Fruit fly (Drosophila melanogaster) whole organism, wandering third instar larva: ENCODE measurements around the gene CG5877.

Experiments
- Abd-B ChIP-seq: fragments of >200 bp; optimal IDR thresholded peaks from 2 replicates; lab custom pipeline; 2017; ENCODE audit warnings: missing biosample characterization, missing genetic modification characterization
- CG32264 ChIP-seq: fragments of 200-800 bp; sonication (Bioruptor generic); optimal IDR thresholded peaks from 2 replicates; lab custom pipeline; 2016; ENCODE audit warnings: missing biosample characterization, missing genetic modification characterization
- CG9705 ChIP-seq: fragments of 200-800 bp; sonication (Bioruptor generic); optimal IDR thresholded peaks from 2 replicates; lab custom pipeline; 2018; ENCODE audit warnings: missing biosample characterization, mild to moderate bottlenecking, missing genetic modification characterization
- CrebA ChIP-seq: fragments of 200-800 bp; sonication (Bioruptor generic); optimal IDR thresholded peaks from 2 replicates; lab custom pipeline; 2016; ENCODE audit warnings: missing biosample characterization, mild to moderate bottlenecking, missing genetic modification characterization, borderline replicate concordance
- Dfd ChIP-seq: fragments of >200 bp; optimal IDR thresholded peaks from 2 replicates; lab custom pipeline; 2017; ENCODE audit warnings: missing biosample characterization, missing genetic modification characterization
- Dif ChIP-seq: fragments of 200-275, 200-300 bp; sonication (Bioruptor generic); optimal IDR thresholded peaks from 2 replicates; lab custom pipeline; 2018; ENCODE audit warnings: missing biosample characterization, missing genetic modification characterization; ENCODE audit not compliant: partially characterized antibody
- GATAd ChIP-seq: sonication (Bioruptor generic); optimal IDR thresholded peaks from 2 replicates; lab custom pipeline; 2016; ENCODE audit warnings: missing biosample characterization, missing genetic modification characterization
- HLH106 ChIP-seq: fragments of 200-800 bp; optimal IDR thresholded peaks from 3 replicates; lab custom pipeline; 2019; ENCODE audit warnings: missing biosample characterization, mild to moderate bottlenecking, missing genetic modification characterization, moderate library complexity
- Hnf4 ChIP-seq: fragments of 200-800 bp; sonication (Bioruptor generic); optimal IDR thresholded peaks from 2 replicates; lab custom pipeline; 2016; ENCODE audit warnings: missing biosample characterization, mild to moderate bottlenecking, missing genetic modification characterization
- Hr78 ChIP-seq: fragments of >200 bp; optimal IDR thresholded peaks from 2 replicates; lab custom pipeline; 2017; ENCODE audit warnings: missing biosample characterization, missing genetic modification characterization
- Hr83 ChIP-seq: fragments of 200-300 bp; sonication (Bioruptor generic); optimal IDR thresholded peaks from 2 replicates; lab custom pipeline; 2016; ENCODE audit warnings: missing biosample characterization, mild to moderate bottlenecking, missing genetic modification characterization, moderate library complexity; ENCODE audit not compliant: poor library complexity, severe bottlenecking
- Jra ChIP-seq: sonication (Bioruptor generic); optimal IDR thresholded peaks from 2 replicates; lab custom pipeline; 2016; ENCODE audit warnings: missing biosample characterization, missing genetic modification characterization
- Mio ChIP-seq: sonication (Bioruptor generic); optimal IDR thresholded peaks from 2 replicates; lab custom pipeline; 2016; ENCODE audit warnings: missing biosample characterization, missing genetic modification characterization
- Myc ChIP-seq: fragments of >200 bp; optimal IDR thresholded peaks from 2 replicates; lab custom pipeline; 2017
- N ChIP-seq: fragments of >200 bp; optimal IDR thresholded peaks from 2 replicates; lab custom pipeline; 2018; ENCODE audit warnings: missing biosample characterization, missing external identifiers, missing genetic modification characterization
- OdsH ChIP-seq: fragments of 200-800 bp; sonication (Bioruptor generic); optimal IDR thresholded peaks from 2 replicates; lab custom pipeline; 2016; ENCODE audit warnings: missing biosample characterization, mild to moderate bottlenecking, missing genetic modification characterization
- Rel ChIP-seq, 2 experiments: fragments of 200-800 bp; sonication (Bioruptor generic) in 1 of 2; optimal IDR thresholded peaks; 2 replicates in 1 of 2; 3 replicates in 1 of 2; lab custom pipeline; 2016 to 2019; ENCODE audit warnings: mild to moderate bottlenecking in 2 of 2, missing biosample characterization in 2 of 2, missing genetic modification characterization in 2 of 2, moderate library complexity in 1 of 2
- Sp1 ChIP-seq: fragments of 200-800 bp; sonication (Bioruptor generic); optimal IDR thresholded peaks from 3 replicates; lab custom pipeline; 2019; ENCODE audit warnings: missing biosample characterization, mild to moderate bottlenecking, missing genetic modification characterization, moderate library complexity
- Vsx2 ChIP-seq: fragments of 200-300, 225-300 bp; sonication (Bioruptor generic); optimal IDR thresholded peaks from 2 replicates; lab custom pipeline; 2018; ENCODE audit warnings: missing biosample characterization, missing genetic modification characterization; ENCODE audit not compliant: partially characterized antibody
- br ChIP-seq: fragments of 200-800 bp; sonication (Bioruptor generic); optimal IDR thresholded peaks from 2 replicates; lab custom pipeline; 2016; ENCODE audit warnings: missing biosample characterization, missing genetic modification characterization
- brk ChIP-seq: fragments of 200-800 bp; sonication (Bioruptor generic); optimal IDR thresholded peaks from 2 replicates; lab custom pipeline; 2016; ENCODE audit warnings: missing biosample characterization, mild to moderate bottlenecking, missing genetic modification characterization
- dl ChIP-seq, 2 experiments: fragments of 175-275, 200-275 bp in 1 of 2; fragments of 200-275 bp in 1 of 2; sonication (Bioruptor generic); optimal IDR thresholded peaks; lab custom pipeline; 2018; ENCODE audit warnings: mild to moderate bottlenecking in 2 of 2, missing biosample characterization in 2 of 2, missing genetic modification characterization in 2 of 2, moderate library complexity in 2 of 2; ENCODE audit not compliant: partially characterized antibody in 2 of 2, insufficient read depth in 1 of 2
- dmrt93B ChIP-seq: fragments of 200-800 bp; sonication (Bioruptor generic); optimal IDR thresholded peaks from 2 replicates; lab custom pipeline; 2018; ENCODE audit warnings: missing biosample characterization, mild to moderate bottlenecking, missing genetic modification characterization
- dsf ChIP-seq: sonication (Bioruptor generic); optimal IDR thresholded peaks from 2 replicates; lab custom pipeline; 2016; ENCODE audit warnings: missing biosample characterization, missing genetic modification characterization, borderline replicate concordance
- ey ChIP-seq: fragments of 200-800 bp; sonication (Bioruptor generic); optimal IDR thresholded peaks from 2 replicates; lab custom pipeline; 2016; ENCODE audit warnings: missing biosample characterization, missing genetic modification characterization
- foxo ChIP-seq, 2 experiments: fragments of 200-800 bp; sonication (Bioruptor generic); optimal IDR thresholded peaks; 2 replicates in 1 of 2; 3 replicates in 1 of 2; lab custom pipeline; 2016 to 2017; ENCODE audit warnings: missing biosample characterization in 2 of 2, missing genetic modification characterization in 2 of 2
- fru ChIP-seq: fragments of 200-800 bp; sonication (Bioruptor generic); optimal IDR thresholded peaks from 3 replicates; lab custom pipeline; 2016; ENCODE audit warnings: missing biosample characterization, mild to moderate bottlenecking, missing genetic modification characterization
- h ChIP-seq: fragments of 200-800 bp; sonication (Bioruptor generic); optimal IDR thresholded peaks from 3 replicates; lab custom pipeline; 2016; ENCODE audit warnings: missing biosample characterization, mild to moderate bottlenecking, missing genetic modification characterization
- jim ChIP-seq: fragments of 175-275, 200-325 bp; sonication (Bioruptor generic); optimal IDR thresholded peaks from 2 replicates; lab custom pipeline; 2016; ENCODE audit warnings: missing biosample characterization, mild to moderate bottlenecking, missing genetic modification characterization
- lola ChIP-seq: fragments of >200 bp; optimal IDR thresholded peaks from 2 replicates; lab custom pipeline; 2017; ENCODE audit warnings: missing biosample characterization, missing genetic modification characterization
- pan ChIP-seq: fragments of >200 bp; optimal IDR thresholded peaks from 2 replicates; lab custom pipeline; 2017
- psq ChIP-seq: fragments of 200-800 bp; sonication (Bioruptor generic); optimal IDR thresholded peaks from 3 replicates; lab custom pipeline; 2017; ENCODE audit warnings: missing biosample characterization, mild to moderate bottlenecking, missing genetic modification characterization, moderate library complexity
- rgr ChIP-seq: fragments of 200-800 bp; sonication (Bioruptor generic); optimal IDR thresholded peaks from 3 replicates; lab custom pipeline; 2016; ENCODE audit warnings: missing biosample characterization, mild to moderate bottlenecking, missing genetic modification characterization
- sv ChIP-seq: fragments of 200-800 bp; sonication (Bioruptor generic); optimal IDR thresholded peaks from 3 replicates; lab custom pipeline; 2016; ENCODE audit warnings: missing biosample characterization, missing genetic modification characterization
- usp ChIP-seq: fragments of >200 bp; optimal IDR thresholded peaks from 2 replicates; lab custom pipeline; 2017; ENCODE audit warnings: missing biosample characterization, missing genetic modification characterization

The CG5877 gene

DNA sequence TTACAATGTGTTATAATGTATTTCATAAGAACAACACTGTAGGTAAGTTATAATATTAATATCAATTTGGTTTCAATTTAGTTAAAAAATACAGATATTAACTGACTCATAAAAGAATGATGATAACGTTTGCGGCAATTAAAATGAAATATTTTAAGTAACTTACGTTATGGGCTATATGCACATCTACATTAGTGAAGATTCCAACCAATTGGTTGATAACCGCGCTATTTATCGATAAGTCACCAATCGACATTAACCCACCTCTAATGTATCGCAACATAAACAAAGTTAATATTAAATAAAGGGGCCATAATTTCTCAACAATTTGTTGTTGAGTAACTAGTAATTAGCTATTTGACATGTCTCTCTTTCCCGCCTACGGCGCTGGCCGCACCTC lies at the start of gene CG5877:
TSS of gene CG5877 (plus strand) at position 238 of the 400 bp plus-strand sequence.
- TF ChIP-seq br (GFP tag; lab: Kevin White, UChicago) (no peak), psq (GFP tag; lab: Kevin White, UChicago) (no peak), jim (no peak)
- TF ChIP-seq, all 38 proteins: peak for 0

dm6 chrX:15244813-15245212 lies 48.0 kb upstream of the CG5877 start, which contains the start of gene PPYR1:
Gene PPYR1, minus strand, starts transcription at chrX:15244913.
- no peak for TF ChIP-seq Mio
- TF ChIP-seq Sp1: no peak
- no peak for TF ChIP-seq Hnf4 (GFP tag; lab: Kevin White, UChicago)
- TF ChIP-seq Vsx2 (GFP tag; lab: Kevin White, UChicago): no peak
- no peak for TF ChIP-seq Myc (lab: Kevin White, UChicago)
- no peak for TF ChIP-seq CG9705 (GFP tag; lab: Kevin White, UChicago)
- no peak for TF ChIP-seq Hr83 (GFP tag; lab: Kevin White, UChicago)
- TF ChIP-seq CrebA (GFP tag; lab: Kevin White, UChicago): no peak
- TF ChIP-seq Abd-B (GFP tag; lab: Kevin White, UChicago): no peak
- no peak for TF ChIP-seq h (GFP tag; lab: Kevin White, UChicago)
- TF ChIP-seq usp: no peak

DNA sequence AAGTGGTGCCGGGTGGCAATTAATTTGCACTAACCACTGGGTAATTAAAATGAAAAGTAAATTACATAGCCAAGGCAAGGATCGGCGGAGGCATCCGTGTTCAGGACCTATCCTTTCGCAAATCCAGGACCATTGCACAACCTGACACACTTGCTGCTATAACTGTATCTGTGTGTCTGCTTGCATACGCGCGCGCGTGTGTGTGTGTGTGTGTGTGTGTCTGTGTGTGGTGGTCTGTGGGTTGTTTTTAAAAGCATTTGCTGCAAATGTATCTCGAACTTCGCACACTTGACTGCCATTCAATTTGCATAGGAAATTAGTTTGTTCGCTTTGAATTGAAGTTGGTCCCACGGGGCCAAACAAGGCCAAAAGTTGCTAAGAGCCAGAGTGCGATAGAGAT lies 33.5 kb upstream of the CG5877 start:
- no peak for TF ChIP-seq N
- TF ChIP-seq Dfd (GFP tag; lab: Kevin White, UChicago): peak; percentile 40
- no peak for TF ChIP-seq Mio

DNA sequence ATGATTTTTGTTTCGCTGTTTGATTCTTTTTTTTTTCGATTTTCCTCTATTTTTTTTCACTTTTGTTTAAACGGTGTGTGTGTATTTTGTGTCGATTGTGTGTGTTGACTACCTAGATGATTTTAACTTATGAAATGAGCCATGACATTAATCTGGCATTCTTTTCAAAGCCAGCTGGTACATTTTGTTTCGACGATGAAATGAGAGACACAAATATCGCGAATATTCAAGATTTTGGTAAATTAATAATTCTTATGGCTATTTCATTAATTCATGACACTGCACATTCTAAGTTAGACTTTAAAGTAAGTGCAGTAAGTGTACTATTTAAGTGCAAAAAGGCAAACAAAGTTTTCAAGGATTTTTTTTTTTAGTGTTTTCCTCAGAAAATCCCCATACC lies 20.5 kb upstream of the CG5877 start, which contains the start of gene CG9106:
TSS of gene CG9106 (minus strand) at position 101 of the 400 bp plus-strand sequence.
- TF ChIP-seq h (GFP tag; lab: Kevin White, UChicago) (no peak), brk (GFP tag; lab: Kevin White, UChicago) (no peak), Mio (no peak), N (no peak), OdsH (GFP tag; lab: Kevin White, UChicago) (no peak), Hnf4 (GFP tag; lab: Kevin White, UChicago) (no peak), CG32264 (GFP tag; lab: Kevin White, UChicago) (no peak), dl (GFP tag; optimal IDR thresholded peaks at IDR 0.05; lab: Kevin White, UChicago; ENCODE audit: insufficient read depth in 1 of 2, partially characterized antibody in 2 of 2) (no peak), Hr83 (GFP tag; lab: Kevin White, UChicago) (no peak), usp (no peak)

DNA sequence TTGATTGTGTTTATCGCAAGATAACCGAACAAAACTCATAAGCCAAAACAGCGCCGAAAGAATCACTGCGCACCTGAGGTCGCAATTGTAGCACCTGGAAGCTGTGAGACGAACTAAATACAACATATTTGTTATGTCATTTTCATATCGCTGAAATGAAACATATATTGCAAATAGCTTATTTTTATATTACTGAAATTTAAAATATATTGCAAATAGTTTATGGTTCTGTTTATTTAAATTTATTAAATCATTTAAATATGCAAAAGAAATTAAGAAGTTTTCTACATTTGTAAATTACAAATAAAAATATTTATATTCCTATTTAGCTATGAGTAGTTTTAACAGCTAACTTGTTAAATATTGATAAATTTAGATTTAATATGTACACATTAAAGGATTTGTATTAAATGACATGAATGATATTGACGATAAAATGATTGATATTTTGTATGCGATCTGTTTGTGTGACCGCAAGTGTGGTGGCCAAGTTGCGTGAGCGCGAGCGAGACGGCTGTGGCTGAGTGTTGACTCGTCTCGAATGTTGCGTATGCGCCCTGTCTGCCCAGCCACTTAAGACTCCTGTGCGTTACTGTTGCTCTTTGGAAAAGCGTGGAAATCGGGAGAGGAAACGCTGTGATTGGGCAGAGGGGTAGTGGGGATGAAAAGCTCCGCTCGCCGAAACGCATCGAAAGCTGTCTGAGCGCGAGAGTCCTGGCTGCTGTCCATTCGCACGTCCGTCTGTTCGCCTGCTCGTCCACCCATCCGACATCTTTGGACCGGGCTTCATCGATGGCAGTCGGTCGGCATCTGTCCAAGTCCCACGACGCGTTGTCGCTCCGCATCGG lies 4.4 kb downstream of the CG5877 start, which contains the start of gene gce:
TSS of gene gce (plus strand) at position 798 of the 848 bp plus-strand sequence.
- TF ChIP-seq Mio (no peak), Hr78 (GFP tag; lab: Kevin White, UChicago) (no peak), Vsx2 (GFP tag; lab: Kevin White, UChicago) (no peak), N (no peak), OdsH (GFP tag; lab: Kevin White, UChicago) (peak; percentile 20), foxo (GFP tag; optimal IDR thresholded peaks at IDR 0.05; lab: Kevin White, UChicago) (peak in 1 of 2 experiments; percentile 46), ey (GFP tag; lab: Kevin White, UChicago) (no peak), rgr (peak; percentile 33), h (GFP tag; lab: Kevin White, UChicago) (no peak), sv (GFP tag; lab: Kevin White, UChicago) (peak; percentile 10), HLH106 (tag; lab: Kevin White, UChicago) (peak; percentile 42), CG9705 (GFP tag; lab: Kevin White, UChicago) (no peak), Rel (GFP tag; optimal IDR thresholded peaks at IDR 0.05; lab: Kevin White, UChicago) (no peak), Rel (tag; optimal IDR thresholded peaks at IDR 0.05; lab: Kevin White, UChicago) (no peak), dmrt93B (no peak), br (GFP tag; lab: Kevin White, UChicago) (no peak), CG32264 (GFP tag; lab: Kevin White, UChicago) (no peak), GATAd (GFP tag; lab: Kevin White, UChicago) (no peak), jim (no peak), dl (GFP tag; optimal IDR thresholded peaks at IDR 0.05; lab: Kevin White, UChicago; ENCODE audit: insufficient read depth in 1 of 2, partially characterized antibody in 2 of 2) (no peak), Sp1 (peak; percentile 52), Dfd (GFP tag; lab: Kevin White, UChicago) (no peak), Hr83 (GFP tag; lab: Kevin White, UChicago) (no peak), fru (GFP tag; lab: Kevin White, UChicago) (no peak), Myc (lab: Kevin White, UChicago) (no peak), pan (lab: Kevin White, UChicago) (no peak), Hnf4 (GFP tag; lab: Kevin White, UChicago) (no peak), psq (GFP tag; lab: Kevin White, UChicago) (peak; percentile 6), CrebA (GFP tag; lab: Kevin White, UChicago) (no peak), Dif (peak; percentile 1), dsf (GFP tag; lab: Kevin White, UChicago) (no peak), Abd-B (GFP tag; lab: Kevin White, UChicago) (no peak), usp (no peak), brk (GFP tag; lab: Kevin White, UChicago) (no peak), lola (GFP tag; lab: Kevin White, UChicago) (no peak), Jra (GFP tag; lab: Kevin White, UChicago) (no peak)
